Fruit fly (Drosophila melanogaster) whole organism, pupa: ENCODE data around the gene ND-B22.
A peak's percentile ranks its signal among the peaks of the same experiment; 100 is the strongest.

Source experiments
- CG10348 ChIP-seq: fragments of 200-800 bp; sonication (Bioruptor generic); IDR thresholded peaks from 2 replicates; pipeline ENCODE4 v1.3.6; 2022; ENCODE audit warnings: missing biosample characterization, missing genetic modification characterization
- CG13204 ChIP-seq: fragments of 200-800 bp; sonication (Bioruptor generic); optimal IDR thresholded peaks from 2 replicates; lab custom pipeline; 2018; ENCODE audit warnings: missing biosample characterization, mild to moderate bottlenecking, missing genetic modification characterization, moderate library complexity
- CG14655 ChIP-seq: fragments of 200-800 bp; sonication (Bioruptor generic); optimal IDR thresholded peaks from 3 replicates; lab custom pipeline; 2017; ENCODE audit warnings: mild to moderate bottlenecking, missing biosample characterization, missing genetic modification reagents, missing genetic modification characterization
- CG15710 ChIP-seq: fragments of 200-800 bp; sonication (Bioruptor generic); optimal IDR thresholded peaks from 2 replicates; lab custom pipeline; 2018; ENCODE audit warnings: missing biosample characterization, mild to moderate bottlenecking, missing genetic modification characterization, moderate library complexity
- CG32121 ChIP-seq: fragments of 200-800 bp; sonication (Bioruptor generic); IDR thresholded peaks from 2 replicates; pipeline ENCODE4 v1.3.6; 2022; ENCODE audit warnings: missing biosample characterization, missing genetic modification characterization
- CG4496 ChIP-seq: fragments of 200-800 bp; sonication (Bioruptor generic); IDR thresholded peaks from 3 replicates; pipeline ENCODE4 v1.3.6; 2022; ENCODE audit warnings: missing biosample characterization, missing genetic modification characterization
- CG8159 ChIP-seq: fragments of 200-800 bp; sonication (Bioruptor generic); optimal IDR thresholded peaks from 3 replicates; lab custom pipeline; 2018; ENCODE audit warnings: missing biosample characterization, mild to moderate bottlenecking, missing genetic modification characterization, moderate library complexity
- CG9948 ChIP-seq: fragments of 200-800 bp; sonication (Bioruptor generic); optimal IDR thresholded peaks from 2 replicates; lab custom pipeline; 2018; ENCODE audit warnings: missing biosample characterization, mild to moderate bottlenecking, missing genetic modification characterization, moderate library complexity
- D1 ChIP-seq: fragments of 200-800 bp; sonication (Bioruptor generic); optimal IDR thresholded peaks from 2 replicates; lab custom pipeline; 2018; ENCODE audit warnings: missing biosample characterization, mild to moderate bottlenecking, missing genetic modification characterization, moderate library complexity
- EcR ChIP-seq: fragments of 200-800 bp; sonication (Bioruptor generic); optimal IDR thresholded peaks from 3 replicates; lab custom pipeline; 2019; ENCODE audit warnings: missing biosample characterization, missing genetic modification characterization, mild to moderate bottlenecking, moderate library complexity, missing genetic modification reagents
- Ets98B ChIP-seq: fragments of 200-800 bp; sonication (Bioruptor generic); IDR thresholded peaks from 2 replicates; pipeline ENCODE4 v1.3.6; 2022; ENCODE audit warnings: missing biosample characterization, missing genetic modification characterization
- Pif1A ChIP-seq: fragments of 200-800 bp; sonication (Bioruptor generic); optimal IDR thresholded peaks from 3 replicates; lab custom pipeline; 2016; ENCODE audit warnings: missing biosample characterization, missing genetic modification characterization
- Snoo ChIP-seq: fragments of 200-800 bp; sonication (Bioruptor generic); optimal IDR thresholded peaks from 3 replicates; lab custom pipeline; 2017; ENCODE audit warnings: missing biosample characterization, mild to moderate bottlenecking, missing genetic modification characterization, inconsistent platforms
- fd96Ca ChIP-seq: fragments of 200-800 bp; sonication (Bioruptor generic); IDR thresholded peaks from 3 replicates; pipeline ENCODE4 v1.3.6; 2022; ENCODE audit warnings: missing biosample characterization, missing genetic modification characterization

DNA sequence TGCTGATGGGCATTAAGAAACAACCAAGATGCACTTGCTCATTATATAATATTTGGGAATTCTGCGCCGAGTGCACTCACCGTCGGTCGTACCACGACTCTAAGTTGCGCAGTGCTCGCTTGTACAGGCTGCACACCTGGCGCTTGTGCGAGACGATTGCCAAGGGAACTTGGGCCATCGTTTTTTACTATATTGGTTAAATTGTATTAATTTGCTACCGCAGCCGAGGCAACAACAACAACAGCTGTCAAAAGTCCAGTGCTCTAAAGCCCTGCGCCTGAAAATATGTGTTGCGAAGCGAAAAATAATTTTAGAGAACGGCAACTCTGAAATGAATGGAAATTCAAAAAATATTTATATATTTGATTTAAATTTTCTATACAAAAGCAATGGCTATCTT, at the start of gene ND-B22:
- TF ChIP-seq D1 (no peak), fd96Ca (GFP tag; lab: Robert Waterston, UW) (no peak), Pif1A (GFP tag; lab: Kevin White, UChicago) (no peak), EcR (GFP tag; lab: Kevin White, UChicago) (no peak), CG10348 (GFP tag; lab: Robert Waterston, UW) (no peak), CG8159 (tag; lab: Kevin White, UChicago) (no peak), CG9948 (no peak), CG15710 (tag; lab: Kevin White, UChicago) (peak; percentile 17), CG32121 (GFP tag; lab: Robert Waterston, UW) (no peak), CG13204 (no peak), CG4496 (GFP tag; lab: Robert Waterston, UW) (no peak), CG14655 (GFP tag; lab: Kevin White, UChicago) (no peak), Snoo (tag; lab: Kevin White, UChicago) (peak; percentile 38), Ets98B (GFP tag; lab: Robert Waterston, UW) (no peak)
